Worm (Caenorhabditis elegans) whole organism, mixed stage, embryonic: ENCODE results near the gene dos-1.

Experiments
- ceh-43 ChIP-seq: fragments of 200-800 bp; sonication (Bioruptor generic); optimal IDR thresholded peaks from 2 replicates; lab custom pipeline; 2018; ENCODE audit warnings: mild to moderate bottlenecking, missing genetic modification characterization, moderate library complexity, missing compliant biosample characterization
- ham-2 ChIP-seq: fragments of 200-800 bp; sonication (Bioruptor generic); optimal IDR thresholded peaks from 2 replicates; lab custom pipeline; 2018; ENCODE audit warnings: mild to moderate bottlenecking, missing genetic modification characterization, missing compliant biosample characterization
- nhr-28 ChIP-seq: fragments of 150-350 bp; optimal IDR thresholded peaks from 2 replicates; lab custom pipeline; 2014; ENCODE audit warnings: missing biosample characterization, missing genetic modification characterization

- TF ChIP-seq ceh-43 (GFP tag; lab: Kevin White, UChicago) (no peak), nhr-28 (tag; lab: Kevin White, UChicago) (no peak), ham-2 (GFP tag; lab: Kevin White, UChicago) (no peak)
Measured at ce11 chrIII:9089325-9089823, 14.4 kb upstream of the dos-1 start, which contains the start of the genes mccc-2 and mrpl-44.
